Fruit fly (Drosophila melanogaster) whole organism, embryonic: ENCODE data around the gene Dic1.

Source experiments
- CG11504 ChIP-seq: fragments of 200-800 bp; sonication (Bioruptor generic); optimal IDR thresholded peaks from 3 replicates; lab custom pipeline; 2019; ENCODE audit warnings: missing biosample characterization, mild to moderate bottlenecking, missing genetic modification characterization, moderate library complexity
- CG12155 ChIP-seq: fragments of 200-800 bp; sonication (Bioruptor generic); optimal IDR thresholded peaks from 3 replicates; lab custom pipeline; 2016; ENCODE audit warnings: missing biosample characterization, missing genetic modification characterization
- CG12391 ChIP-seq: fragments of 200-800 bp; sonication (Bioruptor generic); optimal IDR thresholded peaks from 3 replicates; lab custom pipeline; 2018; ENCODE audit warnings: missing biosample characterization, mild to moderate bottlenecking, missing genetic modification characterization, moderate library complexity
- CG12942 ChIP-seq: fragments of 200-800 bp; sonication (Bioruptor generic); optimal IDR thresholded peaks from 3 replicates; lab custom pipeline; 2016; ENCODE audit warnings: missing biosample characterization, missing genetic modification characterization
- CG13296 ChIP-seq: fragments of 200-800 bp; sonication (Bioruptor generic); optimal IDR thresholded peaks from 3 replicates; lab custom pipeline; 2018; ENCODE audit warnings: missing biosample characterization, mild to moderate bottlenecking, missing genetic modification characterization
- CG15696 ChIP-seq: fragments of 200-800 bp; sonication (Bioruptor generic); optimal IDR thresholded peaks from 2 replicates; lab custom pipeline; 2019; ENCODE audit warnings: missing biosample characterization, mild to moderate bottlenecking, missing genetic modification characterization, moderate library complexity
- CG3281 ChIP-seq: fragments of 200-800 bp; sonication (Bioruptor generic); optimal IDR thresholded peaks from 3 replicates; lab custom pipeline; 2017; ENCODE audit warnings: missing biosample characterization, mild to moderate bottlenecking, missing genetic modification characterization
- CG3995 ChIP-seq: fragments of 200-800 bp; sonication (Bioruptor generic); optimal IDR thresholded peaks from 3 replicates; lab custom pipeline; 2016; ENCODE audit warnings: missing biosample characterization, missing genetic modification characterization
- CG4282 ChIP-seq: fragments of 200-800 bp; sonication (Bioruptor generic); optimal IDR thresholded peaks from 2 replicates; lab custom pipeline; 2016; ENCODE audit warnings: missing biosample characterization, missing genetic modification characterization
- CG6854 ChIP-seq: fragments of 200-800 bp; sonication (Bioruptor generic); optimal IDR thresholded peaks from 3 replicates; lab custom pipeline; 2017; ENCODE audit warnings: missing biosample characterization, mild to moderate bottlenecking, missing genetic modification characterization
- CG7928 ChIP-seq: fragments of 200-800 bp; sonication (Bioruptor generic); optimal IDR thresholded peaks from 2 replicates; lab custom pipeline; 2017; ENCODE audit warnings: missing biosample characterization, mild to moderate bottlenecking, missing genetic modification characterization
- CG9797 ChIP-seq: fragments of 200-800 bp; sonication (Bioruptor generic); optimal IDR thresholded peaks from 3 replicates; lab custom pipeline; 2018; ENCODE audit warnings: missing biosample characterization, mild to moderate bottlenecking, missing genetic modification characterization
- CG9876 ChIP-seq: fragments of 200-800 bp; sonication (Bioruptor generic); optimal IDR thresholded peaks from 2 replicates; lab custom pipeline; 2016; ENCODE audit warnings: missing biosample characterization, missing genetic modification characterization
- Dref ChIP-seq: fragments of 200-800 bp; sonication (Bioruptor generic); IDR thresholded peaks from 2 replicates; pipeline ENCODE4 v1.3.6; 2022; ENCODE audit warnings: missing biosample characterization, missing genetic modification characterization
- ERR ChIP-seq: fragments of 200-800 bp; sonication (Bioruptor generic); optimal IDR thresholded peaks from 2 replicates; lab custom pipeline; 2016; ENCODE audit warnings: missing biosample characterization, missing genetic modification characterization
- Fer1 ChIP-seq: fragments of 200-800 bp; sonication (Bioruptor generic); optimal IDR thresholded peaks from 2 replicates; lab custom pipeline; 2017; ENCODE audit warnings: missing biosample characterization, mild to moderate bottlenecking, missing genetic modification characterization
- HmgZ ChIP-seq: fragments of 200-800 bp; sonication (Bioruptor generic); optimal IDR thresholded peaks from 2 replicates; lab custom pipeline; 2018; ENCODE audit warnings: missing biosample characterization, mild to moderate bottlenecking, missing genetic modification characterization
- Hr51 ChIP-seq, 2 experiments: fragments of 200-800 bp; sonication (Bioruptor generic); optimal IDR thresholded peaks; 2 replicates in 1 of 2; 3 replicates in 1 of 2; lab custom pipeline; 2016 to 2018; ENCODE audit warnings: missing biosample characterization in 2 of 2, missing genetic modification characterization in 2 of 2, mild to moderate bottlenecking in 1 of 2, moderate library complexity in 1 of 2
- Hsf ChIP-seq: fragments of 200-800 bp; sonication (Bioruptor generic); optimal IDR thresholded peaks from 3 replicates; lab custom pipeline; 2016; ENCODE audit warnings: missing biosample characterization, missing genetic modification characterization
- Lhr ChIP-seq: fragments of 200-800 bp; sonication (Bioruptor generic); optimal IDR thresholded peaks from 3 replicates; lab custom pipeline; 2017; ENCODE audit warnings: mild to moderate bottlenecking, missing biosample characterization, missing genetic modification reagents, missing genetic modification characterization
- Mad ChIP-seq: fragments of 200-800 bp; sonication (Bioruptor generic); optimal IDR thresholded peaks from 2 replicates; lab custom pipeline; 2016; ENCODE audit warnings: missing biosample characterization, missing genetic modification characterization
- Med ChIP-seq: fragments of 200-800 bp; sonication (Bioruptor generic); peaks from one replicate; lab custom pipeline; 2016; ENCODE audit warnings: missing biosample characterization, missing genetic modification characterization, mild to moderate bottlenecking, inconsistent platforms, moderate library complexity
- Nf-YB ChIP-seq: fragments of 200-800 bp; sonication (Bioruptor generic); optimal IDR thresholded peaks from 3 replicates; lab custom pipeline; 2019; ENCODE audit warnings: missing biosample characterization, mild to moderate bottlenecking, missing genetic modification characterization, moderate library complexity
- Ptx1 ChIP-seq: fragments of 200-800 bp; sonication (Bioruptor generic); IDR thresholded peaks from 2 replicates; pipeline ENCODE4 v1.3.6; 2022; ENCODE audit warnings: missing biosample characterization, missing genetic modification characterization
- Sox102F ChIP-seq: fragments of 200-800 bp; sonication (Bioruptor generic); optimal IDR thresholded peaks from 2 replicates; lab custom pipeline; 2018; ENCODE audit warnings: missing biosample characterization, mild to moderate bottlenecking, missing genetic modification characterization, moderate library complexity
- YL-1 ChIP-seq: fragments of 200-800 bp; sonication (Bioruptor generic); optimal IDR thresholded peaks from 3 replicates; lab custom pipeline; 2017; ENCODE audit warnings: missing biosample characterization, mild to moderate bottlenecking, missing genetic modification characterization
- al ChIP-seq: fragments of 200-800 bp; sonication (Bioruptor generic); IDR thresholded peaks from 2 replicates; pipeline ENCODE4 v1.3.6; 2022; ENCODE audit warnings: missing biosample characterization, missing genetic modification characterization
- ash1 ChIP-seq: fragments of 200-800 bp; sonication (Bioruptor generic); optimal IDR thresholded peaks from 2 replicates; lab custom pipeline; 2018; ENCODE audit warnings: missing biosample characterization, mild to moderate bottlenecking, missing genetic modification characterization
- bbx ChIP-seq: fragments of 200-800 bp; sonication (Bioruptor generic); IDR thresholded peaks from 2 replicates; pipeline ENCODE4 v1.3.6; 2022; ENCODE audit warnings: missing biosample characterization, missing genetic modification characterization; ENCODE audit not compliant: partially characterized antibody
- btn ChIP-seq: fragments of 200-800 bp; sonication (Bioruptor generic); optimal IDR thresholded peaks from 2 replicates; lab custom pipeline; 2016; ENCODE audit warnings: missing biosample characterization, missing genetic modification characterization
- cg ChIP-seq: fragments of 200-800 bp; sonication (Bioruptor generic); optimal IDR thresholded peaks from 3 replicates; lab custom pipeline; 2019; ENCODE audit warnings: missing biosample characterization, mild to moderate bottlenecking, missing genetic modification characterization, moderate library complexity
- chinmo ChIP-seq: fragments of 200-800 bp; sonication (Bioruptor generic); IDR thresholded peaks from 4 replicates; pipeline ENCODE4 v1.3.6; 2022; ENCODE audit warnings: missing biosample characterization, missing genetic modification characterization; ENCODE audit not compliant: partially characterized antibody
- dmrt11E ChIP-seq: fragments of 200-800 bp; sonication (Bioruptor generic); optimal IDR thresholded peaks from 3 replicates; lab custom pipeline; 2018; ENCODE audit warnings: missing biosample characterization, mild to moderate bottlenecking, missing genetic modification characterization, moderate library complexity
- dpn ChIP-seq, 2 experiments: fragments of 200-800 bp; sonication (Bioruptor generic); optimal IDR thresholded peaks; 3 replicates each; lab custom pipeline; 2016; ENCODE audit warnings: missing biosample characterization in 2 of 2, missing genetic modification characterization in 2 of 2
- exex ChIP-seq: fragments of 200-800 bp; sonication (Bioruptor generic); optimal IDR thresholded peaks from 4 replicates; lab custom pipeline; 2018; ENCODE audit warnings: missing biosample characterization, mild to moderate bottlenecking, missing genetic modification characterization, moderate library complexity
- fd3F ChIP-seq: fragments of 200-800 bp; sonication (Bioruptor generic); optimal IDR thresholded peaks from 2 replicates; lab custom pipeline; 2018; ENCODE audit warnings: missing biosample characterization, mild to moderate bottlenecking, missing genetic modification characterization, moderate library complexity
- gcm ChIP-seq: fragments of 200-800 bp; sonication (Bioruptor generic); optimal IDR thresholded peaks from 2 replicates; lab custom pipeline; 2019; ENCODE audit warnings: missing biosample characterization, mild to moderate bottlenecking, missing genetic modification characterization, moderate library complexity
- gem ChIP-seq: fragments of 200-800 bp; sonication (Bioruptor generic); optimal IDR thresholded peaks from 2 replicates; lab custom pipeline; 2019; ENCODE audit warnings: missing biosample characterization, mild to moderate bottlenecking, missing genetic modification characterization, moderate library complexity
- ind ChIP-seq: fragments of 200-800 bp; sonication (Bioruptor generic); optimal IDR thresholded peaks from 3 replicates; lab custom pipeline; 2016; ENCODE audit warnings: missing biosample characterization, missing genetic modification characterization
- knrl ChIP-seq: fragments of 200-800 bp; sonication (Bioruptor generic); IDR thresholded peaks from 3 replicates; pipeline ENCODE4 v1.3.6; 2022; ENCODE audit warnings: missing biosample characterization, missing genetic modification characterization; ENCODE audit not compliant: partially characterized antibody
- mam ChIP-seq: fragments of 200-800 bp; sonication (Bioruptor generic); optimal IDR thresholded peaks from 3 replicates; lab custom pipeline; 2016; ENCODE audit warnings: missing biosample characterization, missing genetic modification characterization
- nerfin-2 ChIP-seq: fragments of 200-800 bp; sonication (Bioruptor generic); IDR thresholded peaks from 2 replicates; pipeline ENCODE4 v1.3.6; 2022; ENCODE audit warnings: missing biosample characterization, missing genetic modification characterization; ENCODE audit not compliant: partially characterized antibody
- sisA ChIP-seq: fragments of 200-800 bp; sonication (Bioruptor generic); IDR thresholded peaks from 2 replicates; pipeline ENCODE4 v1.3.6; 2022; ENCODE audit warnings: missing biosample characterization, missing genetic modification characterization
- trh ChIP-seq: fragments of 200-800 bp; sonication (Bioruptor generic); optimal IDR thresholded peaks from 2 replicates; lab custom pipeline; 2016; ENCODE audit warnings: missing biosample characterization, missing genetic modification characterization
- ttk ChIP-seq: fragments of 200-800 bp; sonication (Bioruptor generic); IDR thresholded peaks from 2 replicates; pipeline ENCODE4 v2.1.2; 2022; ENCODE audit warnings: missing biosample characterization, missing genetic modification characterization
- vvl ChIP-seq: fragments of 200-800 bp; sonication (Bioruptor generic); IDR thresholded peaks from 2 replicates; pipeline ENCODE4 v1.3.6; 2022; ENCODE audit warnings: missing biosample characterization, missing genetic modification characterization

The Dic1 gene

dm6 chr3R:13403032-13403459, 38.3 kb downstream of the Dic1 start, which contains the start of gene Dpm3 (continued):
- peak; percentile 86 for TF ChIP-seq bbx
- TF ChIP-seq knrl (GFP tag; lab: Robert Waterston, UW): peak; percentile 94
- peak; percentile 3 for TF ChIP-seq Nf-YB (GFP tag; lab: Kevin White, UChicago)
- TF ChIP-seq trh (GFP tag; lab: Kevin White, UChicago): no peak
- peak; percentile 6 for TF ChIP-seq YL-1 (GFP tag; lab: Kevin White, UChicago)
- no peak for TF ChIP-seq CG3995 (GFP tag; lab: Kevin White, UChicago)
- TF ChIP-seq fd3F (GFP tag; lab: Kevin White, UChicago): no peak
- TF ChIP-seq ind: peak; percentile 4
- peak; percentile 77 for TF ChIP-seq Med
- TF ChIP-seq ttk: no peak
- no peak for TF ChIP-seq cg (GFP tag; lab: Kevin White, UChicago)
- no peak for TF ChIP-seq CG13296 (GFP tag; lab: Kevin White, UChicago)
- peak; percentile 92 for TF ChIP-seq CG9797 (GFP tag; lab: Kevin White, UChicago)
- TF ChIP-seq gem (tag; lab: Kevin White, UChicago): peak; percentile 37
- TF ChIP-seq CG3281: no peak
- TF ChIP-seq chinmo (GFP tag; lab: Robert Waterston, UW): 0 out of 4 replicates have a peak, but pooled peaks have one; percentile 76
- peak; percentile 70 for TF ChIP-seq Mad (GFP tag; lab: Kevin White, UChicago)
- TF ChIP-seq vvl (GFP tag; lab: Robert Waterston, UW): peak; percentile 67
- TF ChIP-seq CG11504 (tag; lab: Kevin White, UChicago): peak; percentile 63
- TF ChIP-seq Hr51 (GFP tag; optimal IDR thresholded peaks at IDR 0.05; lab: Kevin White, UChicago): peak in 1 of 2 experiments; percentile 45
- peak; percentile 52 for TF ChIP-seq Hsf (GFP tag; lab: Kevin White, UChicago)
- TF ChIP-seq CG12391 (tag; lab: Kevin White, UChicago): peak; percentile 58
- peak; percentile 57 for TF ChIP-seq CG9876 (GFP tag; lab: Kevin White, UChicago)
- peak; percentile 99 for TF ChIP-seq Lhr (GFP tag; lab: Kevin White, UChicago)
- TF ChIP-seq Sox102F (GFP tag; lab: Kevin White, UChicago): peak; percentile 13
- TF ChIP-seq al (GFP tag; lab: Robert Waterston, UW): no peak
- peak; percentile 80 for TF ChIP-seq nerfin-2 (GFP tag; lab: Robert Waterston, UW)
- TF ChIP-seq Fer1 (GFP tag; lab: Kevin White, UChicago): no peak
- no peak for TF ChIP-seq dmrt11E (tag; lab: Kevin White, UChicago)
- TF ChIP-seq sisA (GFP tag; lab: Robert Waterston, UW): 0 out of 2 replicates have a peak, but pooled peaks have one; percentile 20
- TF ChIP-seq Ptx1 (GFP tag; lab: Robert Waterston, UW): no peak
- peak; percentile 15 for TF ChIP-seq exex (tag; lab: Kevin White, UChicago)
- peak; percentile 6 for TF ChIP-seq CG4282
- TF ChIP-seq Dref (GFP tag; lab: Robert Waterston, UW): peak; percentile 99
- no peak for TF ChIP-seq ash1
- peak; percentile 56 for TF ChIP-seq mam (GFP tag; lab: Kevin White, UChicago)
- peak; percentile 43 for TF ChIP-seq CG15696
- TF ChIP-seq HmgZ (tag; lab: Kevin White, UChicago): peak; percentile 77
- TF ChIP-seq CG7928: no peak
- peak; percentile 22 for TF ChIP-seq CG12942 (GFP tag; lab: Kevin White, UChicago)
- TF ChIP-seq CG6854 (GFP tag; lab: Kevin White, UChicago): no peak
- TF ChIP-seq dpn (GFP tag; optimal IDR thresholded peaks at IDR 0.05; lab: Kevin White, UChicago): peak; percentile 56 to 65
- peak; percentile 2 for TF ChIP-seq ERR (GFP tag; lab: Kevin White, UChicago)
- peak; percentile 7 for TF ChIP-seq CG12155 (GFP tag; lab: Kevin White, UChicago)
- TF ChIP-seq gcm: no peak
- TF ChIP-seq btn: no peak
